Worm (Caenorhabditis elegans): ENCODE measurements around the gene lgc-40.

ce11 chrX:2359797-2360196, at the start of gene lgc-40:
- TF ChIP-seq drap-1 (GFP tag; optimal IDR thresholded peaks at IDR 0.05) (no peak), mep-1 (tag; optimal IDR thresholded peaks at IDR 0.05) (no peak)

Data from whole organism, mixed stage, embryonic.